Fruit fly (Drosophila melanogaster): ENCODE measurements around the gene Galphaf.

- TF ChIP-seq E2f1 (GFP tag; IDR thresholded peaks at IDR 0.05) (no peak), Xrp1 (GFP tag; IDR thresholded peaks at IDR 0.05) (no peak), zf30C (GFP tag; optimal IDR thresholded peaks at IDR 0.05) (no peak), CG30403 (GFP tag; optimal IDR thresholded peaks at IDR 0.05) (no peak), CG11695 (GFP tag; IDR thresholded peaks at IDR 0.05) (no peak), CG3838 (GFP tag; optimal IDR thresholded peaks at IDR 0.05) (no peak)
Measured at dm6 chr3L:16650078-16650477, 17.7 kb downstream of the Galphaf start.

Data from whole organism, embryonic.